Worm (Caenorhabditis elegans): ENCODE data around the gene jmjd-2.
A peak's percentile ranks its signal among the peaks of the same experiment; 100 is the strongest.

- TF ChIP-seq ama-1 (optimal IDR thresholded peaks at IDR 0.05), result no peak
- no peak for TF ChIP-seq ztf-11 (tag; optimal IDR thresholded peaks at IDR 0.05)
- no peak for TF ChIP-seq F13H6.1 (tag; optimal IDR thresholded peaks at IDR 0.05)
- TF ChIP-seq lin-13 (GFP tag; optimal IDR thresholded peaks at IDR 0.05), result no peak
- no peak for TF ChIP-seq aly-2 (tag; optimal IDR thresholded peaks at IDR 0.05)
- peak; percentile 19 for TF ChIP-seq C34F6.9 (tag; optimal IDR thresholded peaks at IDR 0.05)
- TF ChIP-seq lin-11 (tag; optimal IDR thresholded peaks at IDR 0.05), result no peak
- TF ChIP-seq nhr-25 (tag; optimal IDR thresholded peaks at IDR 0.05), result no peak
- TF ChIP-seq lin-39 (tag; optimal IDR thresholded peaks at IDR 0.05), result no peak
- no peak for TF ChIP-seq elt-3 (tag; optimal IDR thresholded peaks at IDR 0.05)
- TF ChIP-seq nhr-11 (tag; optimal IDR thresholded peaks at IDR 0.05), result no peak
- no peak for TF ChIP-seq nhr-237 (tag; optimal IDR thresholded peaks at IDR 0.05)
Measured at ce11 chrII:14290846-14291245, 47.4 kb upstream of the jmjd-2 start.
